Fruit fly (Drosophila melanogaster): ENCODE measurements around the gene RYa-R.

- TF ChIP-seq CTCF (optimal IDR thresholded peaks at IDR 0.05), result no peak
- TF ChIP-seq CG8478 (optimal IDR thresholded peaks at IDR 0.05), result no peak
Observed at dm6 chr3R:27084528-27085052, 87.8 kb downstream of the RYa-R start.
